Worm (Caenorhabditis elegans) whole organism, L3 larva: ENCODE measurements around the gene Y57G7A.5.
A peak's percentile ranks its signal among the peaks of the same experiment; 100 is the strongest.

Experiments used
- R02D3.7 ChIP-seq: fragments of 150-350 bp; optimal IDR thresholded peaks from 2 replicates; lab custom pipeline; 2014; ENCODE audit warnings: missing biosample characterization, missing genetic modification characterization
- ZK546.5 ChIP-seq: sonication (generic microtip); optimal IDR thresholded peaks from 2 replicates; lab custom pipeline; 2017; ENCODE audit warnings: missing biosample characterization, missing genetic modification characterization
- aly-2 ChIP-seq: fragments of 150-350 bp; optimal IDR thresholded peaks from 2 replicates; lab custom pipeline; 2014; ENCODE audit warnings: missing biosample characterization, missing genetic modification characterization
- ama-1 ChIP-seq: fragments of 150-350 bp; optimal IDR thresholded peaks from 2 replicates; lab custom pipeline; 2018
- ceh-16 ChIP-seq: sonication (generic microtip); optimal IDR thresholded peaks from 2 replicates; lab custom pipeline; 2017; ENCODE audit warnings: missing biosample characterization, missing genetic modification characterization
- ceh-28 ChIP-seq: fragments of 150-350 bp; optimal IDR thresholded peaks from 2 replicates; lab custom pipeline; 2014; ENCODE audit warnings: missing biosample characterization, missing genetic modification reagents, missing genetic modification characterization
- ceh-9 ChIP-seq: sonication (generic microtip); optimal IDR thresholded peaks from 2 replicates; lab custom pipeline; 2018; ENCODE audit warnings: missing biosample characterization, missing genetic modification characterization
- daf-12 ChIP-seq: fragments of 150-350 bp; optimal IDR thresholded peaks from 2 replicates; lab custom pipeline; 2014; ENCODE audit warnings: missing biosample characterization, missing genetic modification reagents, missing genetic modification characterization
- egl-27 ChIP-seq: sonication (generic microtip); optimal IDR thresholded peaks from 4 replicates; lab custom pipeline; 2017; ENCODE audit warnings: missing biosample characterization, missing genetic modification reagents, missing genetic modification characterization
- egl-5 ChIP-seq: fragments of 150-350 bp; optimal IDR thresholded peaks from 2 replicates; lab custom pipeline; 2017; ENCODE audit warnings: missing biosample characterization, missing genetic modification reagents, missing genetic modification characterization, inconsistent platforms
- elt-1 ChIP-seq: fragments of 150-350 bp; optimal IDR thresholded peaks from 2 replicates; lab custom pipeline; 2014; ENCODE audit warnings: missing biosample characterization, missing genetic modification characterization
- elt-2 ChIP-seq: sonication (generic microtip); optimal IDR thresholded peaks from 2 replicates; lab custom pipeline; 2016; ENCODE audit warnings: missing genetic modification reagents, mild to moderate bottlenecking, missing genetic modification characterization, missing compliant biosample characterization
- elt-3 ChIP-seq, 3 experiments: fragments of 150-350 bp in 1 of 3; sonication (generic microtip) in 2 of 3; optimal IDR thresholded peaks; 2 replicates in 2 of 3; 4 replicates in 1 of 3; lab custom pipeline; 2014 to 2017; ENCODE audit warnings: missing biosample characterization in 3 of 3, missing genetic modification characterization in 3 of 3
- eor-1 ChIP-seq, 2 experiments: fragments of 150-350 bp; optimal IDR thresholded peaks; 2 replicates each; lab custom pipeline; 2014 to 2018; ENCODE audit warnings: missing biosample characterization in 2 of 2, missing genetic modification characterization in 2 of 2
- fkh-10 ChIP-seq: sonication (generic microtip); optimal IDR thresholded peaks from 2 replicates; lab custom pipeline; 2017; ENCODE audit warnings: missing biosample characterization, missing genetic modification reagents, missing genetic modification characterization
- fkh-2 ChIP-seq: fragments of 150-350 bp; optimal IDR thresholded peaks from 2 replicates; lab custom pipeline; 2014; ENCODE audit warnings: missing biosample characterization, missing genetic modification reagents, missing genetic modification characterization
- fos-1 ChIP-seq: fragments of 150-350 bp; optimal IDR thresholded peaks from 2 replicates; lab custom pipeline; 2014; ENCODE audit warnings: missing biosample characterization, missing genetic modification characterization
- hmg-11 ChIP-seq: sonication (generic microtip); optimal IDR thresholded peaks from 2 replicates; lab custom pipeline; 2016; ENCODE audit warnings: missing genetic modification characterization, missing compliant biosample characterization
- jun-1 ChIP-seq: fragments of 150-350 bp; optimal IDR thresholded peaks from 2 replicates; lab custom pipeline; 2014; ENCODE audit warnings: missing biosample characterization, missing genetic modification reagents, missing genetic modification characterization
- lin-15B ChIP-seq: fragments of 150-350 bp; optimal IDR thresholded peaks from 2 replicates; lab custom pipeline; 2014; ENCODE audit warnings: missing biosample characterization, missing genetic modification characterization
- lin-39 ChIP-seq: fragments of 150-350 bp; optimal IDR thresholded peaks from 2 replicates; lab custom pipeline; 2018; ENCODE audit warnings: missing biosample characterization, missing genetic modification reagents, missing genetic modification characterization
- lsy-12 ChIP-seq: sonication (generic microtip); optimal IDR thresholded peaks from 2 replicates; lab custom pipeline; 2016; ENCODE audit warnings: mild to moderate bottlenecking, missing genetic modification characterization, missing compliant biosample characterization
- mdl-1 ChIP-seq: fragments of 150-350 bp; optimal IDR thresholded peaks from 2 replicates; lab custom pipeline; 2014; ENCODE audit warnings: missing biosample characterization, missing genetic modification characterization
- mml-1 ChIP-seq: fragments of 150-350 bp; sonication (generic microtip); optimal IDR thresholded peaks from 3 replicates; lab custom pipeline; 2014; ENCODE audit warnings: missing biosample characterization, missing genetic modification characterization
- nfya-1 ChIP-seq: sonication (generic microtip); optimal IDR thresholded peaks from 2 replicates; lab custom pipeline; 2017; ENCODE audit warnings: missing genetic modification characterization, mild to moderate bottlenecking, missing compliant biosample characterization, antibody characterized with exemption, moderate library complexity; ENCODE audit not compliant: insufficient read depth
- nhr-11 ChIP-seq: fragments of 150-350 bp; optimal IDR thresholded peaks from 2 replicates; lab custom pipeline; 2014; ENCODE audit warnings: missing biosample characterization, missing genetic modification characterization
- nhr-12 ChIP-seq: fragments of 150-350 bp; optimal IDR thresholded peaks from 2 replicates; lab custom pipeline; 2014; ENCODE audit warnings: missing biosample characterization, missing genetic modification characterization
- nhr-23 ChIP-seq: fragments of 150-350 bp; optimal IDR thresholded peaks from 2 replicates; lab custom pipeline; 2014; ENCODE audit warnings: missing biosample characterization, missing genetic modification reagents, missing genetic modification characterization
- nhr-237 ChIP-seq: fragments of 150-350 bp; optimal IDR thresholded peaks from 2 replicates; lab custom pipeline; 2014; ENCODE audit warnings: missing biosample characterization, missing genetic modification characterization
- nhr-25 ChIP-seq: sonication (generic microtip); optimal IDR thresholded peaks from 2 replicates; lab custom pipeline; 2017; ENCODE audit warnings: missing biosample characterization, missing genetic modification characterization
- nhr-28 ChIP-seq: fragments of 150-350 bp; optimal IDR thresholded peaks from 2 replicates; lab custom pipeline; 2014; ENCODE audit warnings: missing biosample characterization, missing genetic modification characterization
- nhr-43 ChIP-seq: sonication (generic microtip); optimal IDR thresholded peaks from 2 replicates; lab custom pipeline; 2016; ENCODE audit warnings: mild to moderate bottlenecking, missing genetic modification characterization, missing compliant biosample characterization; ENCODE audit not compliant: poor library complexity, severe bottlenecking
- nhr-67 ChIP-seq: fragments of 150-350 bp; optimal IDR thresholded peaks from 2 replicates; lab custom pipeline; 2014; ENCODE audit warnings: missing biosample characterization, missing genetic modification characterization
- nhr-76 ChIP-seq: fragments of 150-350 bp; sonication (generic microtip); optimal IDR thresholded peaks from 5 replicates; lab custom pipeline; 2014; ENCODE audit warnings: missing biosample characterization, missing genetic modification characterization
- nhr-77 ChIP-seq: fragments of 150-350 bp; optimal IDR thresholded peaks from 2 replicates; lab custom pipeline; 2014; ENCODE audit warnings: missing biosample characterization, missing genetic modification characterization
- pha-4 ChIP-seq: fragments of 150-350 bp; optimal IDR thresholded peaks from 2 replicates; lab custom pipeline; 2014; ENCODE audit warnings: missing biosample characterization, missing genetic modification reagents, missing genetic modification characterization
- pqm-1 ChIP-seq: fragments of 150-350 bp; optimal IDR thresholded peaks from 2 replicates; lab custom pipeline; 2017; ENCODE audit warnings: missing biosample characterization, missing genetic modification characterization, inconsistent platforms
- sea-2 ChIP-seq: fragments of 150-350 bp; sonication (generic microtip); optimal IDR thresholded peaks from 4 replicates; lab custom pipeline; 2014; ENCODE audit warnings: missing biosample characterization, missing genetic modification reagents, missing genetic modification characterization
- skn-1 ChIP-seq: fragments of 150-350 bp; optimal IDR thresholded peaks from 2 replicates; lab custom pipeline; 2014; ENCODE audit warnings: missing biosample characterization, missing genetic modification characterization
- snpc-4 ChIP-seq: fragments of 150-350 bp; optimal IDR thresholded peaks from 2 replicates; lab custom pipeline; 2014; ENCODE audit warnings: missing biosample characterization, missing genetic modification characterization
- tbx-2 ChIP-seq: sonication (generic microtip); optimal IDR thresholded peaks from 2 replicates; lab custom pipeline; 2016; ENCODE audit warnings: mild to moderate bottlenecking, missing genetic modification characterization, missing compliant biosample characterization
- unc-39 ChIP-seq: sonication (generic microtip); optimal IDR thresholded peaks from 4 replicates; lab custom pipeline; 2017; ENCODE audit warnings: missing biosample characterization, missing genetic modification characterization
- unc-62 ChIP-seq: fragments of 150-350 bp; sonication (generic microtip); optimal IDR thresholded peaks from 4 replicates; lab custom pipeline; 2014; ENCODE audit warnings: missing biosample characterization, missing genetic modification reagents, missing genetic modification characterization
- zag-1 ChIP-seq: fragments of 150-350 bp; optimal IDR thresholded peaks from 2 replicates; lab custom pipeline; 2014; ENCODE audit warnings: missing biosample characterization, missing genetic modification characterization
- ztf-11 ChIP-seq: fragments of 150-350 bp; optimal IDR thresholded peaks from 2 replicates; lab custom pipeline; 2014; ENCODE audit warnings: missing biosample characterization, missing genetic modification characterization

The Y57G7A.5 gene

ce11 chrII:1245783-1246182 is 29.6 kb downstream of the Y57G7A.5 start:
- TF ChIP-seq egl-27 (tag; lab: Kevin White, UChicago) (no peak), pha-4 (peak; percentile 61)

ce11 chrII:1244420-1244959 is 30.8 kb downstream of the Y57G7A.5 start:
- TF ChIP-seq daf-12 (no peak), pqm-1 (tag; lab: Kevin White, UChicago) (no peak), nhr-11 (tag; lab: Kevin White, UChicago) (no peak), snpc-4 (tag; lab: Kevin White, UChicago) (no peak), lin-15B (tag; lab: Kevin White, UChicago) (no peak), nhr-43 (tag; lab: Kevin White, UChicago) (peak; percentile 42), nhr-28 (no peak), fkh-10 (GFP tag; lab: Kevin White, UChicago) (no peak), eor-1 (tag; optimal IDR thresholded peaks at IDR 0.05; lab: Kevin White, UChicago) (no peak), mml-1 (tag; lab: Kevin White, UChicago) (no peak), ZK546.5 (tag; lab: Kevin White, UChicago) (no peak), lsy-12 (tag; lab: Kevin White, UChicago) (peak; percentile 77), unc-39 (tag; lab: Kevin White, UChicago) (no peak), aly-2 (tag; lab: Kevin White, UChicago) (no peak), R02D3.7 (tag; lab: Kevin White, UChicago) (no peak), hmg-11 (tag; lab: Kevin White, UChicago) (no peak), nhr-23 (tag; lab: Kevin White, UChicago) (peak; percentile 32), ceh-28 (no peak), tbx-2 (tag; lab: Kevin White, UChicago) (no peak), fkh-2 (no peak), elt-3 (tag; optimal IDR thresholded peaks at IDR 0.05; lab: Kevin White, UChicago) (no peak), skn-1 (tag; lab: Kevin White, UChicago) (no peak), sea-2 (GFP tag; lab: Kevin White, UChicago) (no peak), fos-1 (tag; lab: Kevin White, UChicago) (no peak), zag-1 (tag; lab: Kevin White, UChicago) (no peak), lin-39 (tag; lab: Kevin White, UChicago) (no peak), nhr-25 (tag; lab: Kevin White, UChicago) (peak; percentile 54), nhr-237 (tag; lab: Kevin White, UChicago) (no peak), nhr-76 (tag; lab: Kevin White, UChicago) (no peak), nhr-12 (tag; lab: Kevin White, UChicago) (no peak), ama-1 (lab: Kevin White, UChicago) (peak; percentile 55), ceh-16 (no peak), egl-27 (tag; lab: Kevin White, UChicago) (no peak), elt-1 (tag; lab: Kevin White, UChicago) (no peak), ztf-11 (tag; lab: Kevin White, UChicago) (no peak), mdl-1 (tag; lab: Kevin White, UChicago) (no peak), pha-4 (no peak), egl-5 (tag; lab: Kevin White, UChicago) (no peak), unc-62 (GFP tag; lab: Kevin White, UChicago) (no peak)

- no peak for TF ChIP-seq ZK546.5 (tag; lab: Kevin White, UChicago)
- TF ChIP-seq pha-4 = peak; percentile 73
- TF ChIP-seq jun-1 (tag; lab: Kevin White, UChicago) = no peak
- TF ChIP-seq snpc-4 (tag; lab: Kevin White, UChicago) = peak; percentile 28
- no peak for TF ChIP-seq nhr-76 (tag; lab: Kevin White, UChicago)
- TF ChIP-seq egl-27 (tag; lab: Kevin White, UChicago) = no peak
- TF ChIP-seq ceh-28 = peak; percentile 46
- no peak for TF ChIP-seq aly-2 (tag; lab: Kevin White, UChicago)
- TF ChIP-seq egl-5 (tag; lab: Kevin White, UChicago) = peak; percentile 42
- TF ChIP-seq hmg-11 (tag; lab: Kevin White, UChicago) = peak; percentile 49
- peak; percentile 42 for TF ChIP-seq sea-2 (GFP tag; lab: Kevin White, UChicago)
- no peak for TF ChIP-seq nhr-25 (tag; lab: Kevin White, UChicago)
- no peak for TF ChIP-seq nhr-67
- peak; percentile 15 for TF ChIP-seq nhr-43 (tag; lab: Kevin White, UChicago)
- peak; percentile 28 for TF ChIP-seq nhr-23 (tag; lab: Kevin White, UChicago)
- TF ChIP-seq nhr-237 (tag; lab: Kevin White, UChicago) = no peak
- TF ChIP-seq ceh-9 = no peak
- no peak for TF ChIP-seq skn-1 (tag; lab: Kevin White, UChicago)
- no peak for TF ChIP-seq elt-2 (tag; lab: Kevin White, UChicago)
- TF ChIP-seq nhr-12 (tag; lab: Kevin White, UChicago) = no peak
- TF ChIP-seq nhr-11 (tag; lab: Kevin White, UChicago) = no peak
- TF ChIP-seq ceh-16 = no peak
- TF ChIP-seq lin-39 (tag; lab: Kevin White, UChicago) = peak; percentile 82
- peak; percentile 6 for TF ChIP-seq elt-1 (tag; lab: Kevin White, UChicago)
- no peak for TF ChIP-seq fos-1 (tag; lab: Kevin White, UChicago)
- TF ChIP-seq lsy-12 (tag; lab: Kevin White, UChicago) = peak; percentile 83
- TF ChIP-seq R02D3.7 (tag; lab: Kevin White, UChicago) = no peak
- no peak for TF ChIP-seq nhr-77 (tag; lab: Kevin White, UChicago)
- no peak for TF ChIP-seq ama-1 (lab: Kevin White, UChicago)
- TF ChIP-seq mml-1 (tag; lab: Kevin White, UChicago) = no peak
- peak; percentile 67 for TF ChIP-seq nfya-1
- TF ChIP-seq zag-1 (tag; lab: Kevin White, UChicago) = no peak
- no peak for TF ChIP-seq pqm-1 (tag; lab: Kevin White, UChicago)
- TF ChIP-seq eor-1 (tag; optimal IDR thresholded peaks at IDR 0.05; lab: Kevin White, UChicago) = no peak
- TF ChIP-seq lin-15B (tag; lab: Kevin White, UChicago) = no peak
These were observed 32.9 kb downstream of the Y57G7A.5 start for ce11 chrII:1242475-1242874.
